Fruit fly (Drosophila melanogaster) whole organism, embryonic: ENCODE data around the gene dgrn.

Source experiments
- Ada2b ChIP-seq: fragments of 200-800 bp; sonication (Bioruptor generic); IDR thresholded peaks from 2 replicates; pipeline ENCODE4 v1.3.6; 2022; ENCODE audit warnings: missing biosample characterization, missing genetic modification characterization
- Aef1 ChIP-seq: fragments of 200-800 bp; sonication (Bioruptor generic); IDR thresholded peaks from 3 replicates; pipeline ENCODE4 v1.3.6; 2022; ENCODE audit warnings: missing biosample characterization, missing genetic modification characterization
- Antp ChIP-seq: fragments of 200-800 bp; sonication (Bioruptor generic); optimal IDR thresholded peaks from 3 replicates; lab custom pipeline; 2016; ENCODE audit warnings: missing biosample characterization, missing genetic modification characterization
- C15 ChIP-seq: fragments of 200-800 bp; sonication (Bioruptor generic); IDR thresholded peaks from 3 replicates; pipeline ENCODE4 v1.3.6; 2022; ENCODE audit warnings: missing biosample characterization, missing genetic modification characterization
- CG11093 ChIP-seq: fragments of 200-800 bp; sonication (Bioruptor generic); IDR thresholded peaks from 3 replicates; pipeline ENCODE4 v1.3.6; 2022; ENCODE audit warnings: missing biosample characterization, missing genetic modification characterization
- CG16779 ChIP-seq: fragments of 200-800 bp; sonication (Bioruptor generic); IDR thresholded peaks from 2 replicates; pipeline ENCODE4 v1.3.6; 2022; ENCODE audit warnings: missing biosample characterization, missing genetic modification characterization
- CG16863 ChIP-seq: fragments of 200-800 bp; sonication (Bioruptor generic); optimal IDR thresholded peaks from 3 replicates; lab custom pipeline; 2016; ENCODE audit warnings: missing biosample characterization, missing genetic modification characterization
- CG17359 ChIP-seq: fragments of 200-800 bp; sonication (Bioruptor generic); optimal IDR thresholded peaks from 3 replicates; lab custom pipeline; 2018; ENCODE audit warnings: missing biosample characterization, mild to moderate bottlenecking, missing genetic modification characterization, moderate library complexity
- CG1832 ChIP-seq: fragments of 200-800 bp; sonication (Bioruptor generic); optimal IDR thresholded peaks from 2 replicates; lab custom pipeline; 2017; ENCODE audit warnings: missing biosample characterization, mild to moderate bottlenecking, missing genetic modification characterization, inconsistent platforms
- CG2120 ChIP-seq: fragments of 200-800 bp; sonication (Bioruptor generic); optimal IDR thresholded peaks from 3 replicates; lab custom pipeline; 2016; ENCODE audit warnings: missing biosample characterization, missing genetic modification characterization
- CG2678 ChIP-seq: fragments of 200-800 bp; sonication (Bioruptor generic); optimal IDR thresholded peaks from 3 replicates; lab custom pipeline; 2019; ENCODE audit warnings: missing biosample characterization, mild to moderate bottlenecking, missing genetic modification characterization, moderate library complexity
- CG32532 ChIP-seq: fragments of 200-800 bp; sonication (Bioruptor generic); IDR thresholded peaks from 2 replicates; pipeline ENCODE4 v1.3.6; 2022; ENCODE audit warnings: missing biosample characterization, missing genetic modification characterization
- CG34422 ChIP-seq: fragments of 200-800 bp; sonication (Bioruptor generic); IDR thresholded peaks from 3 replicates; pipeline ENCODE4 v1.3.6; 2022; ENCODE audit warnings: missing biosample characterization, missing genetic modification characterization
- CG4820 ChIP-seq: fragments of 200-800 bp; sonication (Bioruptor generic); optimal IDR thresholded peaks from 3 replicates; lab custom pipeline; 2016; ENCODE audit warnings: missing biosample characterization, missing genetic modification characterization
- CG9932 ChIP-seq: fragments of 200-800 bp; sonication (Bioruptor generic); IDR thresholded peaks from 2 replicates; pipeline ENCODE4 v1.3.6; 2022; ENCODE audit warnings: missing biosample characterization, missing genetic modification characterization
- CoRest ChIP-seq: fragments of 200-800 bp; sonication (Bioruptor generic); optimal IDR thresholded peaks from 3 replicates; lab custom pipeline; 2018; ENCODE audit warnings: missing biosample characterization, mild to moderate bottlenecking, missing genetic modification characterization, moderate library complexity
- Dp ChIP-seq: fragments of 200-800 bp; sonication (Bioruptor generic); optimal IDR thresholded peaks from 2 replicates; lab custom pipeline; 2018; ENCODE audit warnings: missing biosample characterization, mild to moderate bottlenecking, missing genetic modification characterization, moderate library complexity
- Drgx ChIP-seq: fragments of 200-800 bp; sonication (Bioruptor generic); IDR thresholded peaks from 2 replicates; pipeline ENCODE4 v1.3.6; 2022; ENCODE audit warnings: missing biosample characterization, missing genetic modification characterization
- Ets65A ChIP-seq: fragments of 200-800 bp; sonication (Bioruptor generic); peaks from one replicate; lab custom pipeline; 2016; ENCODE audit warnings: missing biosample characterization, missing genetic modification characterization
- Hr51 ChIP-seq, 2 experiments: fragments of 200-800 bp; sonication (Bioruptor generic); optimal IDR thresholded peaks; 2 replicates in 1 of 2; 3 replicates in 1 of 2; lab custom pipeline; 2016 to 2018; ENCODE audit warnings: missing biosample characterization in 2 of 2, missing genetic modification characterization in 2 of 2, mild to moderate bottlenecking in 1 of 2, moderate library complexity in 1 of 2
- Med ChIP-seq: fragments of 200-800 bp; sonication (Bioruptor generic); peaks from one replicate; lab custom pipeline; 2016; ENCODE audit warnings: missing biosample characterization, missing genetic modification characterization, mild to moderate bottlenecking, inconsistent platforms, moderate library complexity
- Rfx ChIP-seq: fragments of 200-800 bp; sonication (Bioruptor generic); IDR thresholded peaks from 2 replicates; pipeline ENCODE4 v1.3.6; 2022; ENCODE audit warnings: missing biosample characterization, missing genetic modification characterization
- Sox100B ChIP-seq: fragments of 200-800 bp; sonication (Bioruptor generic); optimal IDR thresholded peaks from 3 replicates; lab custom pipeline; 2018; ENCODE audit warnings: missing biosample characterization, mild to moderate bottlenecking, missing genetic modification characterization
- Sox102F ChIP-seq: fragments of 200-800 bp; sonication (Bioruptor generic); optimal IDR thresholded peaks from 2 replicates; lab custom pipeline; 2018; ENCODE audit warnings: missing biosample characterization, mild to moderate bottlenecking, missing genetic modification characterization, moderate library complexity
- Sry-δ ChIP-seq: fragments of 200-800 bp; sonication (Bioruptor generic); optimal IDR thresholded peaks from 2 replicates; lab custom pipeline; 2016; ENCODE audit warnings: missing biosample characterization, missing genetic modification characterization
- Xrp1 ChIP-seq: fragments of 200-800 bp; sonication (Bioruptor generic); IDR thresholded peaks from 2 replicates; pipeline ENCODE4 v1.3.6; 2022; ENCODE audit warnings: missing biosample characterization, missing genetic modification characterization
- al ChIP-seq: fragments of 200-800 bp; sonication (Bioruptor generic); IDR thresholded peaks from 2 replicates; pipeline ENCODE4 v1.3.6; 2022; ENCODE audit warnings: missing biosample characterization, missing genetic modification characterization
- ap ChIP-seq: fragments of 200-800 bp; sonication (Bioruptor generic); IDR thresholded peaks from 2 replicates; pipeline ENCODE4 v1.3.6; 2022; ENCODE audit warnings: missing biosample characterization, missing genetic modification characterization
- ase ChIP-seq: fragments of 200-800 bp; sonication (Bioruptor generic); IDR thresholded peaks from 3 replicates; pipeline ENCODE4 v1.3.6; 2022; ENCODE audit warnings: missing biosample characterization, missing genetic modification characterization
- bcd ChIP-seq: fragments of 200-800 bp; sonication (Bioruptor generic); optimal IDR thresholded peaks from 2 replicates; lab custom pipeline; 2017; ENCODE audit warnings: missing biosample characterization, mild to moderate bottlenecking, missing genetic modification characterization
- cg ChIP-seq: fragments of 200-800 bp; sonication (Bioruptor generic); optimal IDR thresholded peaks from 3 replicates; lab custom pipeline; 2019; ENCODE audit warnings: missing biosample characterization, mild to moderate bottlenecking, missing genetic modification characterization, moderate library complexity
- chif ChIP-seq, 2 experiments: fragments of 200-800 bp; sonication (Bioruptor generic); optimal IDR thresholded peaks; 3 replicates each; lab custom pipeline; 2016; ENCODE audit warnings: missing biosample characterization in 2 of 2, missing genetic modification characterization in 2 of 2
- corto ChIP-seq: fragments of 200-800 bp; sonication (Bioruptor generic); optimal IDR thresholded peaks from 2 replicates; lab custom pipeline; 2016; ENCODE audit warnings: missing biosample characterization, mild to moderate bottlenecking, missing genetic modification characterization, moderate library complexity
- dmrt99B ChIP-seq: fragments of 200-800 bp; sonication (Bioruptor generic); optimal IDR thresholded peaks from 2 replicates; lab custom pipeline; 2018; ENCODE audit warnings: missing biosample characterization, mild to moderate bottlenecking, missing genetic modification characterization, moderate library complexity
- dpn ChIP-seq, 2 experiments: fragments of 200-800 bp; sonication (Bioruptor generic); optimal IDR thresholded peaks; 3 replicates each; lab custom pipeline; 2016; ENCODE audit warnings: missing biosample characterization in 2 of 2, missing genetic modification characterization in 2 of 2
- dysf ChIP-seq: fragments of 200-800 bp; sonication (Bioruptor generic); IDR thresholded peaks from 3 replicates; pipeline ENCODE4 v1.3.6; 2022; ENCODE audit warnings: missing biosample characterization, missing genetic modification characterization
- esg ChIP-seq: fragments of 200-800 bp; sonication (Bioruptor generic); conservative IDR thresholded peaks from 2 replicates; pipeline ENCODE4 v1.3.6; 2022; ENCODE audit warnings: missing biosample characterization, missing genetic modification characterization
- gem ChIP-seq: fragments of 200-800 bp; sonication (Bioruptor generic); optimal IDR thresholded peaks from 2 replicates; lab custom pipeline; 2019; ENCODE audit warnings: missing biosample characterization, mild to moderate bottlenecking, missing genetic modification characterization, moderate library complexity
- grau ChIP-seq: fragments of 200-800 bp; optimal IDR thresholded peaks from 3 replicates; lab custom pipeline; 2019; ENCODE audit warnings: missing biosample characterization, mild to moderate bottlenecking, missing genetic modification characterization, moderate library complexity
- lmd ChIP-seq: fragments of 200-800 bp; sonication (Bioruptor generic); IDR thresholded peaks from 2 replicates; pipeline ENCODE4 v1.3.6; 2022; ENCODE audit warnings: missing biosample characterization, missing genetic modification characterization
- nmo ChIP-seq: fragments of 200-800 bp; sonication (Bioruptor generic); optimal IDR thresholded peaks from 2 replicates; lab custom pipeline; 2018; ENCODE audit warnings: missing biosample characterization, mild to moderate bottlenecking, missing genetic modification characterization, moderate library complexity
- repo ChIP-seq: fragments of 200-800 bp; sonication (Bioruptor generic); optimal IDR thresholded peaks from 2 replicates; lab custom pipeline; 2016; ENCODE audit warnings: missing biosample characterization, missing genetic modification characterization
- row ChIP-seq: fragments of 200-800 bp; sonication (Bioruptor generic); IDR thresholded peaks from 3 replicates; pipeline ENCODE4 v1.3.6; 2022; ENCODE audit warnings: missing biosample characterization, missing genetic modification characterization
- sens ChIP-seq: fragments of 200-800 bp; sonication (Bioruptor generic); peaks from one replicate; lab custom pipeline; 2016; ENCODE audit warnings: missing biosample characterization, missing genetic modification characterization
- sisA ChIP-seq: fragments of 200-800 bp; sonication (Bioruptor generic); IDR thresholded peaks from 2 replicates; pipeline ENCODE4 v1.3.6; 2022; ENCODE audit warnings: missing biosample characterization, missing genetic modification characterization
- slbo ChIP-seq: fragments of 200-800 bp; sonication (Bioruptor generic); IDR thresholded peaks from 2 replicates; pipeline ENCODE4 v1.3.6; 2022; ENCODE audit warnings: missing biosample characterization, missing genetic modification characterization
- sob ChIP-seq: fragments of 200-800 bp; sonication (Bioruptor generic); IDR thresholded peaks from 2 replicates; pipeline ENCODE4 v1.3.6; 2022; ENCODE audit warnings: missing biosample characterization, missing genetic modification characterization
- ttk ChIP-seq: fragments of 200-800 bp; sonication (Bioruptor generic); IDR thresholded peaks from 2 replicates; pipeline ENCODE4 v2.1.2; 2022; ENCODE audit warnings: missing biosample characterization, missing genetic modification characterization
- unpg ChIP-seq: fragments of 200-800 bp; sonication (Bioruptor generic); optimal IDR thresholded peaks from 3 replicates; lab custom pipeline; 2018; ENCODE audit warnings: missing biosample characterization, mild to moderate bottlenecking, missing genetic modification characterization, moderate library complexity
- zfh1 ChIP-seq: fragments of 200-800 bp; sonication (Bioruptor generic); IDR thresholded peaks from 3 replicates; pipeline ENCODE4 v1.3.6; 2022; ENCODE audit warnings: missing biosample characterization, missing genetic modification characterization

The dgrn gene

dm6 chr3R:5833948-5834504 lies 9.6 kb downstream of the dgrn start:
- TF ChIP-seq C15 (0 out of 3 replicates have a peak, but pooled peaks have one; percentile 19), CG17359 (tag; lab: Kevin White, UChicago) (peak; percentile 28), CG2678 (tag; lab: Kevin White, UChicago) (peak; percentile 15), sob (GFP tag; lab: Robert Waterston, UW) (peak; percentile 27; the same call in 1 of the 2 replicates), slbo (0 out of 2 replicates have a peak, but pooled peaks have one; percentile 14), Med (peak; percentile 83), repo (GFP tag; lab: Kevin White, UChicago) (no peak), dmrt99B (tag; lab: Kevin White, UChicago) (peak; percentile 44), dysf (GFP tag; lab: Robert Waterston, UW) (peak; percentile 31; the same call in 1 of the 3 replicates), nmo (GFP tag; lab: Kevin White, UChicago) (peak; percentile 25), CG32532 (GFP tag; lab: Robert Waterston, UW) (peak; percentile 40; the same call in 1 of the 2 replicates), corto (GFP tag; lab: Kevin White, UChicago) (peak; percentile 36), Antp (GFP tag; lab: Kevin White, UChicago) (peak; percentile 11), Dp (GFP tag; lab: Kevin White, UChicago) (no peak), CG11093 (GFP tag; lab: Robert Waterston, UW) (0 out of 3 replicates have a peak, but pooled peaks have one; percentile 10), CG4820 (GFP tag; lab: Kevin White, UChicago) (peak; percentile 9), gem (peak; percentile 44), CG9932 (GFP tag; lab: Robert Waterston, UW) (0 out of 2 replicates have a peak, but pooled peaks have one; percentile 27), Sox100B (GFP tag; lab: Kevin White, UChicago) (no peak), cg (GFP tag; lab: Kevin White, UChicago) (no peak), Sox102F (GFP tag; lab: Kevin White, UChicago) (peak; percentile 42), Sry-δ (GFP tag; lab: Kevin White, UChicago) (peak; percentile 2), sisA (GFP tag; lab: Robert Waterston, UW) (peak; percentile 41; the same call in 1 of the 2 replicates), Ada2b (GFP tag; lab: Robert Waterston, UW) (peak; percentile 26; the same call in 1 of the 2 replicates), CG16779 (GFP tag; lab: Robert Waterston, UW) (no peak), zfh1 (GFP tag; lab: Robert Waterston, UW) (no peak), Drgx (GFP tag; lab: Robert Waterston, UW) (peak; percentile 95), Ets65A (GFP tag; lab: Kevin White, UChicago) (peak; percentile 85), row (GFP tag; lab: Robert Waterston, UW) (peak; percentile 58), CG16863 (GFP tag; lab: Kevin White, UChicago) (peak; percentile 6), sens (GFP tag; lab: Kevin White, UChicago) (peak; percentile 75), unpg (GFP tag; lab: Kevin White, UChicago) (peak; percentile 24), ase (GFP tag; lab: Robert Waterston, UW) (no peak), grau (peak; percentile 3), CG34422 (GFP tag; lab: Robert Waterston, UW) (0 out of 3 replicates have a peak, but pooled peaks have one; percentile 18), esg (GFP tag; lab: Robert Waterston, UW) (0 out of 2 replicates have a peak, but pooled peaks have one; percentile 11), Rfx (GFP tag; lab: Robert Waterston, UW) (0 out of 2 replicates have a peak, but pooled peaks have one; percentile 25), CG2120 (GFP tag; lab: Kevin White, UChicago) (peak; percentile 25), chif (GFP tag; optimal IDR thresholded peaks at IDR 0.05; lab: Kevin White, UChicago) (no peak), ttk (no peak; the same call in 1 of the 2 replicates), CoRest (tag; lab: Kevin White, UChicago) (peak; percentile 4), lmd (GFP tag; lab: Robert Waterston, UW) (0 out of 2 replicates have a peak, but pooled peaks have one; percentile 14), Xrp1 (GFP tag; lab: Robert Waterston, UW) (peak; percentile 30; the same call in 1 of the 2 replicates), ap (peak; percentile 16; the same call in 1 of the 2 replicates), Aef1 (GFP tag; lab: Robert Waterston, UW) (0 out of 3 replicates have a peak, but pooled peaks have one; percentile 37), CG1832 (GFP tag; lab: Kevin White, UChicago) (no peak), Hr51 (GFP tag; optimal IDR thresholded peaks at IDR 0.05; lab: Kevin White, UChicago) (peak in 1 of 2 experiments; percentile 19), dpn (GFP tag; optimal IDR thresholded peaks at IDR 0.05; lab: Kevin White, UChicago) (peak in 1 of 2 experiments; percentile 11), al (GFP tag; lab: Robert Waterston, UW) (0 out of 2 replicates have a peak, but pooled peaks have one; percentile 28), bcd (peak; percentile 5)
